Fruit fly (Drosophila melanogaster) whole organism, prepupa: ENCODE data around the gene CG7728.

Experiments
- CG10669 ChIP-seq: fragments of 200-800 bp; sonication (Bioruptor generic); optimal IDR thresholded peaks from 3 replicates; lab custom pipeline; 2018; ENCODE audit warnings: missing biosample characterization, mild to moderate bottlenecking, missing genetic modification characterization, moderate library complexity
- CG34406 ChIP-seq: fragments of 200-800 bp; sonication (Bioruptor generic); optimal IDR thresholded peaks from 3 replicates; lab custom pipeline; 2016; ENCODE audit warnings: missing biosample characterization, missing genetic modification characterization
- CG3919 ChIP-seq: fragments of 200-800 bp; sonication (Bioruptor generic); optimal IDR thresholded peaks from 3 replicates; lab custom pipeline; 2016; ENCODE audit warnings: missing biosample characterization, missing genetic modification characterization
- CG8319 ChIP-seq: fragments of 200-800 bp; sonication (Bioruptor generic); optimal IDR thresholded peaks from 3 replicates; lab custom pipeline; 2016; ENCODE audit warnings: missing biosample characterization, missing genetic modification characterization
- Eip75B ChIP-seq: fragments of 200-800 bp; sonication (Bioruptor generic); optimal IDR thresholded peaks from 3 replicates; lab custom pipeline; 2016; ENCODE audit warnings: missing biosample characterization, missing genetic modification characterization
- OdsH ChIP-seq: fragments of 200-800 bp; sonication (Bioruptor generic); optimal IDR thresholded peaks from 3 replicates; lab custom pipeline; 2016; ENCODE audit warnings: missing biosample characterization, missing genetic modification characterization
- Smox ChIP-seq: fragments of 200-800 bp; sonication (Bioruptor generic); optimal IDR thresholded peaks from 3 replicates; lab custom pipeline; 2016; ENCODE audit warnings: missing biosample characterization, missing genetic modification characterization
- Sox102F ChIP-seq: fragments of 200-800 bp; sonication (Bioruptor generic); optimal IDR thresholded peaks from 2 replicates; lab custom pipeline; 2016; ENCODE audit warnings: missing biosample characterization, mild to moderate bottlenecking, missing genetic modification characterization
- Sox15 ChIP-seq: fragments of 200-800 bp; sonication (Bioruptor generic); optimal IDR thresholded peaks from 3 replicates; lab custom pipeline; 2016; ENCODE audit warnings: missing biosample characterization, missing genetic modification characterization
- acj6 ChIP-seq: fragments of 200-800 bp; sonication (Bioruptor generic); optimal IDR thresholded peaks from 3 replicates; lab custom pipeline; 2016; ENCODE audit warnings: missing biosample characterization, missing genetic modification characterization
- fd59A ChIP-seq: fragments of 200-800 bp; sonication (Bioruptor generic); optimal IDR thresholded peaks from 2 replicates; lab custom pipeline; 2017; ENCODE audit warnings: missing biosample characterization, mild to moderate bottlenecking, missing genetic modification characterization, missing genetic modification reagents
- fkh ChIP-seq: fragments of 200-800 bp; sonication (Bioruptor generic); optimal IDR thresholded peaks from 3 replicates; lab custom pipeline; 2017; ENCODE audit warnings: missing biosample characterization, mild to moderate bottlenecking, missing genetic modification characterization, moderate library complexity
- spab ChIP-seq: fragments of 200-800 bp; sonication (Bioruptor generic); optimal IDR thresholded peaks from 2 replicates; lab custom pipeline; 2017; ENCODE audit warnings: missing biosample characterization, mild to moderate bottlenecking, missing genetic modification characterization, missing genetic modification reagents
- ss ChIP-seq, 2 experiments: fragments of 200-800 bp; sonication (Bioruptor generic); optimal IDR thresholded peaks; 2 replicates in 1 of 2; 3 replicates in 1 of 2; lab custom pipeline; 2017 to 2018; ENCODE audit warnings: mild to moderate bottlenecking in 2 of 2, missing biosample characterization in 2 of 2, missing genetic modification characterization in 2 of 2, moderate library complexity in 1 of 2

DNA sequence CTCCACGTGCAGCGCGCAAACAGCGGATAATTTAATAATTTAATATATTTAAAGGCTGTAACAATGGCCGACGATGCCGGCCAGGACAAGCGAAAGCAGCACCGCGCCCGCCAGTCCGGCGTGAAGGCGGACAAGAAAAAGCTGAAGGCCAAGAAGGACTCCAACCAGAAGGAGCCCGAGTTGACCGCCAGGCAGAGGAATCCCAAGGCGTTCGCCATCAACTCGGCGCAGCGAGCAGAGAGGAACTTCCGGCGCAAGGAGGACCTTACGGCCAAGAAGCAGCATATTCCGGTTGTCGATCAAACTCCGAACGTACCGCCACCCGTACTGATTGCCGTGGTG lies 211 bp downstream of the CG7728 start:
- TF ChIP-seq Sox15 (GFP tag; lab: Kevin White, UChicago) (no peak), CG8319 (GFP tag; lab: Kevin White, UChicago) (no peak), ss (GFP tag; optimal IDR thresholded peaks at IDR 0.05; lab: Kevin White, UChicago) (no peak), spab (GFP tag; lab: Kevin White, UChicago) (no peak), CG10669 (no peak), Sox102F (GFP tag; lab: Kevin White, UChicago) (no peak), Eip75B (GFP tag; lab: Kevin White, UChicago) (no peak), acj6 (GFP tag; lab: Kevin White, UChicago) (no peak), OdsH (GFP tag; lab: Kevin White, UChicago) (no peak), fkh (GFP tag; lab: Kevin White, UChicago) (no peak), Smox (no peak), fd59A (GFP tag; lab: Kevin White, UChicago) (no peak), CG3919 (no peak), CG34406 (GFP tag; lab: Kevin White, UChicago) (no peak)
